Worm (Caenorhabditis elegans): Measurements from ENCODE around the gene ceh-40.

Gene ceh-40

DNA sequence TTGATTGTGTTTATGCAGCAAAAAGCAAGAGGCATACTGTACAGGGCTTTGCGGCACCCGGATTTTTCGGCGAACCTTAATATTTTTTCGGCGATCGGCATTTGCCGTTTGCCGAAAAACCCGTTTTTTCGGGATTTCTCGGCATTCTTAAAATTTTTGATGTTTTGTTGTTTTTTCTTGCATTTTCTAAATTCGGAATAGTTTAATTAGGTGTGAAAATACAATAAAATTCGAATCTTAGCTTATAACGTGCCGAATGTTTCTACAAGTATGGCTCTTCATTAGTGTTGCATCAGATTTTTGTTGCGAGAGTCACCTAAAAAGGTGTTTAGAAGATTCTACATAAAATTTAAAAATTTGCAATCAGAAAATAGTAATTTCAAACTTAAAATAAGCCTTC is 45.0 kb downstream of the ceh-40 start, which contains the start of gene C04B4.6:
Gene C04B4.6 (minus strand): TSS at position 101 of the 400 bp plus-strand sequence.
- TF ChIP-seq aly-2 (tag; optimal IDR thresholded peaks at IDR 0.05) (no peak), egl-5 (tag; optimal IDR thresholded peaks at IDR 0.05) (no peak), lin-15B (tag; optimal IDR thresholded peaks at IDR 0.05) (no peak), nhr-12 (tag; optimal IDR thresholded peaks at IDR 0.05) (no peak)

DNA sequence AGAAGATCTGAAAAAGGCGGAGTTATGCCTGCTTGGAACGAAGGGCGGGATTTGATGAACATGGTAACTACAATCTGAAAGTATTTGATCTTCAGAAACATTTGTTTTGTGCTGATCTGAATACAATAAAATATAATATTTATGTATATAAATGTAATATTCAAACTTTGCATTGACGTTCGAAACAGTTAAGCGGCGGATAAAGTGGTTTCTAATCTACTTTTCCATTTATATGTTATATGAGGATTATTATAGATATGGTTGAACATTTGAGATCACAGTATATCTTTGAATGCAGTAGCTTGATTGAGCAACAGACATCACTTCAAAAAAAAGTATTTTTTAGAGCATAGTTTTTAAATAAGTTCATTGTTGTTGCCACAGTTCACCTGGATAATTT is 46.7 kb downstream of the ceh-40 start, which contains the start of gene H19J13.2:
Gene H19J13.2 (minus strand): TSS at position 101 of the 400 bp plus-strand sequence.
- no peak for TF ChIP-seq egl-27 (tag; optimal IDR thresholded peaks at IDR 0.05)

DNA sequence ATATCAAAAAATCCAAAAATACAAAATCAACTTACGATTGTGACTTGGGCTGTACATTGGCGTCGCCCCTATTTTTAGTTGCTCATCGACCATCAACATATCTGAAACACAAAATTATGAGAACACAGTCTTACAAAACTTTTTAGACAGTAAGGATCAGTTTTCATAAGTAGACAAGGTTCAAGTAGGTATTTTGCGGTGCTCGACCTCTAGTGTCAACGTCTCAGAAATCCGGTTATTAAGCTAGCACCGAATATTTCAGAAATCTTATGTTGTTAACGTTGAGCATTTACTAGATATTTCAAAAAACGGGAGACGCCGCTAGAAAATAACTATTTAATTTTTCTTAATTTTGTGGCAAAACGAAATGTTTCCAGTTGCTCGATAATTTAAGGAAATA is 49.7 kb downstream of the ceh-40 start, which contains the start of gene otpl-8:
Gene otpl-8 (minus strand): TSS at position 101 of the 400 bp plus-strand sequence.
- no peak for TF ChIP-seq fos-1 (tag; optimal IDR thresholded peaks at IDR 0.05)
- TF ChIP-seq egl-5 (tag; optimal IDR thresholded peaks at IDR 0.05) = no peak
- TF ChIP-seq unc-62 (GFP tag; optimal IDR thresholded peaks at IDR 0.05) = no peak
- TF ChIP-seq ceh-9 (tag; optimal IDR thresholded peaks at IDR 0.05) = no peak
- TF ChIP-seq sea-2 (GFP tag; optimal IDR thresholded peaks at IDR 0.05) = no peak
- TF ChIP-seq mdl-1 (tag; optimal IDR thresholded peaks at IDR 0.05) = no peak
- no peak for TF ChIP-seq zag-1 (tag; optimal IDR thresholded peaks at IDR 0.05)
- TF ChIP-seq daf-12 (tag; optimal IDR thresholded peaks at IDR 0.05) = no peak
- no peak for TF ChIP-seq lsy-12 (tag; optimal IDR thresholded peaks at IDR 0.05)
- no peak for TF ChIP-seq nhr-237 (tag; optimal IDR thresholded peaks at IDR 0.05)

Measured in whole organism, L3 larva.